Worm (Caenorhabditis elegans): ENCODE results near the gene lgc-4.

DNA sequence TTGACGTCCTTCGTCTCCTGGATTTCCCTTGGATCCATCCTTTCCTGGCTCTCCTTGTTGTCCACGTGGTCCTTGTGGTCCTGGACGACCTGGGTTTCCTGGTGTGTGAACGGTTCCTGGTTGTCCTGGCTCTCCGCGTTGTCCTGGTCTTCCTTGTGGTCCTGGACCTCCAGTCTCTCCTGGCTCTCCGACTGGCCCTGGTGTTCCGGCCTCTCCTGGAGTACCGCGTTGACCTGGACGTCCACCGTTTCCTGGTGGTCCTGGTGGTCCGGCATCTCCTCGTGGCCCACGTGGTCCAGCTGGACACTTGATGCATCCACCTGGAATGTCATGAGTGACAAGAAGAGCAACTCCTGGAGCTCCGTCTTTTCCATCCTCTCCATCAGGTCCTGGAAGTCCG is 8.2 kb downstream of the lgc-4 start:
- TF ChIP-seq him-1 (tag; optimal IDR thresholded peaks at IDR 0.05): no peak
- TF ChIP-seq W03F9.2 (tag; optimal IDR thresholded peaks at IDR 0.05): no peak

Data from whole organism, L4/young adult.